Fruit fly (Drosophila melanogaster): ENCODE results near the gene CG12104.

CG12104 gene

DNA sequence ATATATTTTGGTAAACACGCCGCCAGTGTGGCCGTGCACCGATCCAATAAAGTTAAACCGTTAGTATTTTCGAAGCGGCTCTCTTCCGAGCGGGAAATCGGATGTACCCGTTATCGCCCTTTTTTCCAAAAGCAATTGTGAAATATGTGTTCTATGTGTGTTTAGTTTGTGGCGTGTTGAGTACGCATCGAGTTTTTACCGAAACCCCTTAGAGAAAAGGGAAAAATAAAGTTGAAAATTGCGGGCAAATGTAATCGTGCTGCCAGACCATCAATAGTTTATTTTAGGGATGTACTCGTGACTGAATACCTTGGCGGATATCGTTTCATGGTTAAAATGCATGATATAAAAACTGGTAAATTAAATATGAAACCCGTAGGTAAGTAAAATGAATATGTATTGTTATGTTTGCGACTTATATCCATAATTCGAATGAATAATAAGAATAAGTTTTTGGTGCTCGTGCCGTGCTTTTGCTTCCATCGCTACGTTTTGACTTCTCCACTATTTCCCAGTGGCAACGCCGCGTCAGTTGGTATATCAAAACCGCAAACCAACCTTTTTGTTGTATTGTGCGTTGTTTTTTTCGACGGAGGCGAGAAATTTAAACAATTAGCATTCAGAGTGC, 36.8 kb upstream of the CG12104 start, which contains the start of the genes Mettl2 and Bgb (continued):
- TF ChIP-seq klu (GFP tag; IDR thresholded peaks at IDR 0.05) (peak; percentile 86), so (GFP tag; IDR thresholded peaks at IDR 0.05) (no peak; the same call in 2 of the 3 replicates), Doc2 (GFP tag; IDR thresholded peaks at IDR 0.05) (peak; percentile 57; the same call in 1 of the 2 replicates), CoRest (tag; optimal IDR thresholded peaks at IDR 0.05) (peak; percentile 83), Dfd (GFP tag; optimal IDR thresholded peaks at IDR 0.05) (no peak), esg (GFP tag; conservative IDR thresholded peaks at IDR 0.05) (peak; percentile 78), danr (GFP tag; IDR thresholded peaks at IDR 0.05) (peak; percentile 80), Fer3 (tag; optimal IDR thresholded peaks at IDR 0.05) (peak; percentile 77), shn (GFP tag; optimal IDR thresholded peaks at IDR 0.05) (peak; percentile 77), fru (optimal IDR thresholded peaks at IDR 0.05) (no peak), CG6272 (GFP tag; IDR thresholded peaks at IDR 0.05) (peak; percentile 89), tna (GFP tag; IDR thresholded peaks at IDR 0.05; ENCODE audit: partially characterized antibody) (0 out of 2 replicates have a peak, but pooled peaks have one; percentile 9), sna (GFP tag; IDR thresholded peaks at IDR 0.05; ENCODE audit: partially characterized antibody) (peak; percentile 69; the same call in 1 of the 2 replicates), unpg (GFP tag; optimal IDR thresholded peaks at IDR 0.05) (peak; percentile 71), D (optimal IDR thresholded peaks at IDR 0.05) (no peak), D (GFP tag; optimal IDR thresholded peaks at IDR 0.05) (peak; percentile 46), fd64A (GFP tag; optimal IDR thresholded peaks at IDR 0.05) (no peak), CG8765 (GFP tag; IDR thresholded peaks at IDR 0.05) (peak; percentile 81), CG15696 (tag; optimal IDR thresholded peaks at IDR 0.05) (peak; percentile 89), wek (GFP tag; optimal IDR thresholded peaks at IDR 0.05) (no peak), bcd (GFP tag; optimal IDR thresholded peaks at IDR 0.05) (peak; percentile 75), NFAT (GFP tag; IDR thresholded peaks at IDR 0.05) (peak; percentile 64), lola (GFP tag; optimal IDR thresholded peaks at IDR 0.05) (peak in 1 of 3 experiments; percentile 72), odd (GFP tag; optimal IDR thresholded peaks at IDR 0.05) (no peak), ttk (GFP tag; IDR thresholded peaks at IDR 0.05) (peak; percentile 80)

DNA sequence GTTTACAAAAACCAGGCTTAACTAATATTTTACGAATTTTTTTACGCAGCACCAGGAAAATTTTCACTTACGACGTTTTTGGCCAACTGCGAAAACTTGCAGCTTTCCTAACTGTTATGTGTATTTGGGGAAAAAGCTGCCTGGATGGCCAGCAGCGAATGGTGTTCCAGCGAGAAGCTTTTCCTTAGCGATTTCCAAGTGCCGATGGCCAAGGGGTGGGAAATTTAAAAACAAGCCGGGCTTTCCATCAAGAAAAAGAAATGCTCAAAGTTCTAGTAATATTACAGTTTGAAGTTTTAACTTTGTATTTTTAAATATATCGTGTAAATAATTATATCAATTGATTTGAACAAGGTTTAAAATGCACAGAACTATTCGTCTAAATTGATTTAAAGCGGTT, 35.2 kb upstream of the CG12104 start, which contains the start of gene nSyb:
Gene nSyb (minus strand): TSS at position 101 of the 400 bp plus-strand sequence.
- no peak for TF ChIP-seq CG11723 (GFP tag; optimal IDR thresholded peaks at IDR 0.05)
- TF ChIP-seq CG12155 (GFP tag; optimal IDR thresholded peaks at IDR 0.05): peak; percentile 85
- no peak for TF ChIP-seq croc (GFP tag; conservative IDR thresholded peaks at IDR 0.05)
- TF ChIP-seq slbo (GFP tag; IDR thresholded peaks at IDR 0.05): no peak
- TF ChIP-seq pfk (GFP tag; optimal IDR thresholded peaks at IDR 0.05): no peak
- TF ChIP-seq pzg (GFP tag; optimal IDR thresholded peaks at IDR 0.05): peak; percentile 1
- no peak for TF ChIP-seq gem (tag; optimal IDR thresholded peaks at IDR 0.05)
- no peak for TF ChIP-seq gcm2 (GFP tag; optimal IDR thresholded peaks at IDR 0.05)
- no peak for TF ChIP-seq MESR4 (GFP tag; optimal IDR thresholded peaks at IDR 0.05)
- TF ChIP-seq gsb-n (tag; optimal IDR thresholded peaks at IDR 0.05): no peak
- no peak for TF ChIP-seq CG4328 (GFP tag; optimal IDR thresholded peaks at IDR 0.05)
- TF ChIP-seq kni (GFP tag; optimal IDR thresholded peaks at IDR 0.05): no peak
- TF ChIP-seq Xrp1 (GFP tag; IDR thresholded peaks at IDR 0.05): no peak
- no peak for TF ChIP-seq Atf6 (GFP tag; IDR thresholded peaks at IDR 0.05)
- TF ChIP-seq CG18619 (GFP tag; optimal IDR thresholded peaks at IDR 0.05): no peak
- no peak for TF ChIP-seq HLH54F (GFP tag; optimal IDR thresholded peaks at IDR 0.05)
- no peak for TF ChIP-seq CG13624 (GFP tag; optimal IDR thresholded peaks at IDR 0.05)
- no peak for TF ChIP-seq schlank (tag; optimal IDR thresholded peaks at IDR 0.05)
- no peak for TF ChIP-seq Ets65A (GFP tag)
- TF ChIP-seq E2f2 (GFP tag; IDR thresholded peaks at IDR 0.05): peak; percentile 44; the same call in 1 of the 2 replicates
- no peak for TF ChIP-seq Jarid2 (GFP tag; optimal IDR thresholded peaks at IDR 0.05)
- no peak for TF ChIP-seq sr (GFP tag; IDR thresholded peaks at IDR 0.05)
- TF ChIP-seq E2f1 (GFP tag; IDR thresholded peaks at IDR 0.05): no peak
- TF ChIP-seq CG7963 (GFP tag; IDR thresholded peaks at IDR 0.05; ENCODE audit: partially characterized antibody): no peak
- TF ChIP-seq Ptx1 (GFP tag; IDR thresholded peaks at IDR 0.05): no peak
- TF ChIP-seq HHEX (GFP tag; optimal IDR thresholded peaks at IDR 0.05): no peak
- TF ChIP-seq CG1233 (GFP tag; optimal IDR thresholded peaks at IDR 0.05): no peak
